Fruit fly (Drosophila melanogaster): ENCODE results near the gene srw.

srw gene

DNA sequence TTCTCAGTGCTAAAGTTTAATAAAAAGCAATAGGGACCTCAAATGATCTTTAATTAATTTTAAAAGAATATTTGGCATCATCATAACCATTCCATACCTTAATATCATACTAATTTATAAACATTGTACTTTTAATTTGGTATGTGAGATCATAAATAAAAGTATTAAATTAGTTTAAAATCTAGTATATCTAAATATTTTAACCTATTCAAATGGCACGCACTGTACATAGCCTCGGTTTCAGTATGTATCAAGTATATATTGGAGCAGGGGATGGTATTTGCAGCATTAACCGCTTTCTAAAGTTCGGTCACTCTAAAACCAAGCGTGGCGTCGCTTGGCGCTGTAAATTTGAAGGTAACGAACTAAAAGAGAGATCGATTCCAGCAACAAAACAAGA is 40.9 kb downstream of the srw start, which contains the start of gene pav (continued):
- TF ChIP-seq B-H1 (GFP tag; IDR thresholded peaks at IDR 0.05) (peak; percentile 32; the same call in 1 of the 3 replicates), CG32772 (GFP tag; IDR thresholded peaks at IDR 0.05) (0 out of 2 replicates have a peak, but pooled peaks have one; percentile 27), CG18764 (GFP tag; optimal IDR thresholded peaks at IDR 0.05) (no peak), repo (GFP tag; optimal IDR thresholded peaks at IDR 0.05) (no peak), danr (GFP tag; IDR thresholded peaks at IDR 0.05) (no peak), tio (GFP tag; optimal IDR thresholded peaks at IDR 0.05) (no peak), zen (tag; optimal IDR thresholded peaks at IDR 0.05) (peak; percentile 48), CG4730 (GFP tag; IDR thresholded peaks at IDR 0.05) (peak; percentile 44; the same call in 1 of the 2 replicates), Side (GFP tag; optimal IDR thresholded peaks at IDR 0.05) (no peak), CG13123 (GFP tag; optimal IDR thresholded peaks at IDR 0.05) (no peak), CG8359 (GFP tag; optimal IDR thresholded peaks at IDR 0.05; ENCODE audit: borderline replicate concordance) (no peak), Rx (GFP tag; IDR thresholded peaks at IDR 0.05) (peak; percentile 8; the same call in 1 of the 2 replicates), Doc2 (GFP tag; IDR thresholded peaks at IDR 0.05) (no peak), Sry-δ (GFP tag; optimal IDR thresholded peaks at IDR 0.05) (no peak), pita (GFP tag; optimal IDR thresholded peaks at IDR 0.05) (no peak), CG7357 (GFP tag; IDR thresholded peaks at IDR 0.05) (no peak), amos (GFP tag; IDR thresholded peaks at IDR 0.05; ENCODE audit: partially characterized antibody) (no peak), Hr39 (optimal IDR thresholded peaks at IDR 0.05) (no peak), CG11085 (GFP tag; IDR thresholded peaks at IDR 0.05) (0 out of 2 replicates have a peak, but pooled peaks have one; percentile 11), Abd-B (GFP tag; optimal IDR thresholded peaks at IDR 0.05) (peak; percentile 4), hkb (optimal IDR thresholded peaks at IDR 0.05) (no peak), hkb (GFP tag; IDR thresholded peaks at IDR 0.05) (peak; percentile 65), CG7745 (tag; optimal IDR thresholded peaks at IDR 0.05) (no peak), pan (optimal IDR thresholded peaks at IDR 0.05) (no peak), pan (GFP tag; optimal IDR thresholded peaks at IDR 0.05 in 1 of 2, IDR thresholded peaks at IDR 0.05 in 1 of 2) (peak in 1 of 2 experiments; percentile 46), pb (GFP tag; optimal IDR thresholded peaks at IDR 0.05) (no peak), Atf3 (GFP tag; optimal IDR thresholded peaks at IDR 0.05) (no peak), Blimp-1 (GFP tag; optimal IDR thresholded peaks at IDR 0.05) (no peak), CG34376 (GFP tag; optimal IDR thresholded peaks at IDR 0.05) (no peak), CG18476 (GFP tag; optimal IDR thresholded peaks at IDR 0.05) (peak; percentile 16), eyg (GFP tag; optimal IDR thresholded peaks at IDR 0.05) (no peak), fd102C (GFP tag; optimal IDR thresholded peaks at IDR 0.05) (no peak), CG7556 (GFP tag; optimal IDR thresholded peaks at IDR 0.05) (no peak), mirr (GFP tag; optimal IDR thresholded peaks at IDR 0.05) (no peak), CG4328 (GFP tag; optimal IDR thresholded peaks at IDR 0.05) (no peak), sr (GFP tag; IDR thresholded peaks at IDR 0.05) (no peak), unpg (GFP tag; optimal IDR thresholded peaks at IDR 0.05) (no peak), CG3281 (GFP tag; optimal IDR thresholded peaks at IDR 0.05) (no peak), CG15269 (tag; optimal IDR thresholded peaks at IDR 0.05) (no peak), CG13624 (GFP tag; optimal IDR thresholded peaks at IDR 0.05) (no peak), bcd (GFP tag; optimal IDR thresholded peaks at IDR 0.05) (no peak), CG6689 (GFP tag; IDR thresholded peaks at IDR 0.05) (peak; percentile 4; the same call in 1 of the 2 replicates), emc (GFP tag; optimal IDR thresholded peaks at IDR 0.05) (no peak), Chrac-16 (GFP tag; optimal IDR thresholded peaks at IDR 0.05) (peak; percentile 14), CG4404 (GFP tag; IDR thresholded peaks at IDR 0.05) (no peak), stwl (tag; optimal IDR thresholded peaks at IDR 0.05) (peak; percentile 39), CG8478 (optimal IDR thresholded peaks at IDR 0.05) (no peak), ftz-f1 (GFP tag; optimal IDR thresholded peaks at IDR 0.05) (peak; percentile 46), GATAe (GFP tag; conservative IDR thresholded peaks at IDR 0.05) (no peak), Kr (GFP tag; optimal IDR thresholded peaks at IDR 0.05) (no peak), CG12769 (tag; optimal IDR thresholded peaks at IDR 0.05) (no peak), D19B (GFP tag; optimal IDR thresholded peaks at IDR 0.05) (peak; percentile 86), dmrt99B (tag; optimal IDR thresholded peaks at IDR 0.05) (no peak)
